Worm (Caenorhabditis elegans): ENCODE measurements around the gene eif-2D.

DNA sequence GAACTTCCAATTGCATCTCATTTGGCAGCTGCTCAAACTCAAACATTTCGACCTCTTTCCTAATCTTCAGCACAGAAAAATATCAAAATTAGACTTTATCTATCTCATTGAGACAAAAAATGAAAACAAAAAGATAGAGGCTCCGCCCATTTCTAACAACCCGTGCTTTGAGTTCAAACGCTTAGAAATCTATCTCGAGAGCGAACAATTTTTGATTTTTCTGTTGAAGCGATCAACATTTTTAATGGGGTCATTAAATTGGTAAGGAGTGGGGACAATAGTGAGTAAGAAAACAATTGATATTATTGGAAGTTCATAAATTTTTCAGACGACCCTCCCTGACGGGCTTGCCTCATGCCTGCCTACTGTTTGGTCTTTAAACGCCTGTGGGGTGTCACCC lies 7.3 kb downstream of the eif-2D start, which contains the start of the genes C25H3.10 and C25H3.1:
- TF ChIP-seq med-1 (GFP tag; optimal IDR thresholded peaks at IDR 0.05; ENCODE audit: insufficient read depth): no peak
- TF ChIP-seq T22C8.4 (GFP tag; IDR thresholded peaks at IDR 0.05): no peak
- no peak for TF ChIP-seq ref-1 (GFP tag; conservative IDR thresholded peaks at IDR 0.05)
- no peak for TF ChIP-seq ztf-29 (GFP tag; IDR thresholded peaks at IDR 0.05)
- no peak for TF ChIP-seq ztf-23 (GFP tag; IDR thresholded peaks at IDR 0.05)
- TF ChIP-seq flt-1 (GFP tag; IDR thresholded peaks at IDR 0.05): no peak
- TF ChIP-seq cog-1 (tag; optimal IDR thresholded peaks at IDR 0.05): no peak
